Fruit fly (Drosophila melanogaster) whole organism, embryonic: ENCODE measurements around the gene MED15.

Source experiments
- B-H1 ChIP-seq: fragments of 200-800 bp; sonication (Bioruptor generic); IDR thresholded peaks from 3 replicates; pipeline ENCODE4 v1.3.6; 2022; ENCODE audit warnings: missing biosample characterization, missing genetic modification characterization
- Bdp1 ChIP-seq: fragments of 200-800 bp; sonication (Bioruptor generic); optimal IDR thresholded peaks from 3 replicates; lab custom pipeline; 2016; ENCODE audit warnings: missing biosample characterization, missing genetic modification characterization
- Bteb2 ChIP-seq: fragments of 200-800 bp; sonication (Bioruptor generic); optimal IDR thresholded peaks from 2 replicates; lab custom pipeline; 2016; ENCODE audit warnings: missing biosample characterization, missing genetic modification characterization
- CG10147 ChIP-seq: fragments of 200-800 bp; sonication (Bioruptor generic); optimal IDR thresholded peaks from 2 replicates; lab custom pipeline; 2019; ENCODE audit warnings: missing biosample characterization, mild to moderate bottlenecking, missing genetic modification characterization, moderate library complexity
- CG12219 ChIP-seq: fragments of 200-800 bp; sonication (Bioruptor generic); optimal IDR thresholded peaks from 3 replicates; lab custom pipeline; 2018; ENCODE audit warnings: missing biosample characterization, mild to moderate bottlenecking, missing genetic modification characterization
- CG12299 ChIP-seq: fragments of 200-800 bp; sonication (Bioruptor generic); optimal IDR thresholded peaks from 2 replicates; lab custom pipeline; 2018; ENCODE audit warnings: missing biosample characterization, mild to moderate bottlenecking, missing genetic modification characterization
- CG12391 ChIP-seq: fragments of 200-800 bp; sonication (Bioruptor generic); optimal IDR thresholded peaks from 3 replicates; lab custom pipeline; 2018; ENCODE audit warnings: missing biosample characterization, mild to moderate bottlenecking, missing genetic modification characterization, moderate library complexity
- CG13624 ChIP-seq: fragments of 200-800 bp; sonication (Bioruptor generic); optimal IDR thresholded peaks from 2 replicates; lab custom pipeline; 2016; ENCODE audit warnings: missing biosample characterization, missing genetic modification characterization
- CG14014 ChIP-seq: fragments of 200-800 bp; sonication (Bioruptor generic); IDR thresholded peaks from 2 replicates; pipeline ENCODE4 v1.3.6; 2022; ENCODE audit warnings: missing biosample characterization, missing genetic modification characterization
- CG17186 ChIP-seq: fragments of 200-800 bp; sonication (Bioruptor generic); optimal IDR thresholded peaks from 3 replicates; lab custom pipeline; 2017; ENCODE audit warnings: missing biosample characterization, missing genetic modification reagents, missing genetic modification characterization
- CG17328 ChIP-seq: fragments of 200-800 bp; sonication (Bioruptor generic); IDR thresholded peaks from 2 replicates; pipeline ENCODE4 v1.3.6; 2022; ENCODE audit warnings: missing biosample characterization, missing genetic modification characterization
- CG17361 ChIP-seq: fragments of 200-800 bp; sonication (Bioruptor generic); IDR thresholded peaks from 3 replicates; pipeline ENCODE4 v1.3.6; 2022; ENCODE audit warnings: missing biosample characterization, missing genetic modification characterization
- CG18764 ChIP-seq: fragments of 200-800 bp; sonication (Bioruptor generic); optimal IDR thresholded peaks from 3 replicates; lab custom pipeline; 2016; ENCODE audit warnings: missing biosample characterization, missing genetic modification characterization
- CG3065 ChIP-seq: fragments of 200-800 bp; sonication (Bioruptor generic); optimal IDR thresholded peaks from 2 replicates; lab custom pipeline; 2016; ENCODE audit warnings: missing biosample characterization, missing genetic modification characterization
- CG3838 ChIP-seq: fragments of 200-800 bp; sonication (Bioruptor generic); optimal IDR thresholded peaks from 3 replicates; lab custom pipeline; 2016; ENCODE audit warnings: missing biosample characterization, missing genetic modification characterization
- CG5180 ChIP-seq: fragments of 200-800 bp; sonication (Bioruptor generic); optimal IDR thresholded peaks from 3 replicates; lab custom pipeline; 2017; ENCODE audit warnings: missing biosample characterization, missing genetic modification characterization, mild to moderate bottlenecking, moderate library complexity, missing genetic modification reagents
- CG6765 ChIP-seq: fragments of 200-800 bp; sonication (Bioruptor generic); optimal IDR thresholded peaks from 3 replicates; lab custom pipeline; 2017; ENCODE audit warnings: missing biosample characterization, mild to moderate bottlenecking, missing genetic modification characterization
- CG7556 ChIP-seq: fragments of 200-800 bp; sonication (Bioruptor generic); optimal IDR thresholded peaks from 2 replicates; lab custom pipeline; 2017; ENCODE audit warnings: missing biosample characterization, mild to moderate bottlenecking, missing genetic modification characterization
- CG7963 ChIP-seq: fragments of 200-800 bp; sonication (Bioruptor generic); IDR thresholded peaks from 3 replicates; pipeline ENCODE4 v1.3.6; 2022; ENCODE audit warnings: missing biosample characterization, missing genetic modification characterization; ENCODE audit not compliant: partially characterized antibody
- CG7987 ChIP-seq: fragments of 200-800 bp; sonication (Bioruptor generic); optimal IDR thresholded peaks from 2 replicates; lab custom pipeline; 2018; ENCODE audit warnings: missing biosample characterization, mild to moderate bottlenecking, missing genetic modification characterization, moderate library complexity
- CG8765 ChIP-seq: fragments of 200-800 bp; sonication (Bioruptor generic); IDR thresholded peaks from 2 replicates; pipeline ENCODE4 v1.3.6; 2022; ENCODE audit warnings: missing biosample characterization, missing genetic modification characterization
- Dek ChIP-seq: fragments of 200-800 bp; sonication (Bioruptor generic); optimal IDR thresholded peaks from 3 replicates; lab custom pipeline; 2019; ENCODE audit warnings: missing biosample characterization, mild to moderate bottlenecking, missing genetic modification characterization, moderate library complexity
- Dip3 ChIP-seq: fragments of 200-800 bp; sonication (Bioruptor generic); optimal IDR thresholded peaks from 3 replicates; lab custom pipeline; 2016; ENCODE audit warnings: missing biosample characterization, missing genetic modification characterization
- E2f1 ChIP-seq: fragments of 200-800 bp; sonication (Bioruptor generic); IDR thresholded peaks from 2 replicates; pipeline ENCODE4 v1.3.6; 2022; ENCODE audit warnings: missing biosample characterization, missing genetic modification characterization
- Ets97D ChIP-seq: fragments of 200-800 bp; sonication (Bioruptor generic); optimal IDR thresholded peaks from 3 replicates; lab custom pipeline; 2016; ENCODE audit warnings: missing biosample characterization, missing genetic modification characterization
- H15 ChIP-seq: fragments of 200-800 bp; sonication (Bioruptor generic); IDR thresholded peaks from 3 replicates; pipeline ENCODE4 v1.3.6; 2022; ENCODE audit warnings: missing biosample characterization, missing genetic modification characterization
- HHEX ChIP-seq: fragments of 200-800 bp; sonication (Bioruptor generic); optimal IDR thresholded peaks from 3 replicates; lab custom pipeline; 2017; ENCODE audit warnings: missing biosample characterization, mild to moderate bottlenecking, missing genetic modification characterization, missing genetic modification reagents
- Lim3 ChIP-seq: fragments of 200-800 bp; sonication (Bioruptor generic); IDR thresholded peaks from 2 replicates; pipeline ENCODE4 v1.3.6; 2022; ENCODE audit warnings: missing biosample characterization, missing genetic modification characterization
- Max ChIP-seq: fragments of 200-800 bp; sonication (Bioruptor generic); optimal IDR thresholded peaks from 2 replicates; lab custom pipeline; 2016; ENCODE audit warnings: missing biosample characterization, mild to moderate bottlenecking, missing genetic modification characterization
- NC2α ChIP-seq: fragments of 200-800 bp; sonication (Bioruptor generic); optimal IDR thresholded peaks from 2 replicates; lab custom pipeline; 2016; ENCODE audit warnings: missing biosample characterization, missing genetic modification characterization
- Nf-YB ChIP-seq: fragments of 200-800 bp; sonication (Bioruptor generic); optimal IDR thresholded peaks from 3 replicates; lab custom pipeline; 2019; ENCODE audit warnings: missing biosample characterization, mild to moderate bottlenecking, missing genetic modification characterization, moderate library complexity
- PHDP ChIP-seq: fragments of 200-800 bp; sonication (Bioruptor generic); optimal IDR thresholded peaks from 3 replicates; lab custom pipeline; 2018; ENCODE audit warnings: missing biosample characterization, mild to moderate bottlenecking, missing genetic modification characterization, moderate library complexity
- Rfx ChIP-seq: fragments of 200-800 bp; sonication (Bioruptor generic); IDR thresholded peaks from 2 replicates; pipeline ENCODE4 v1.3.6; 2022; ENCODE audit warnings: missing biosample characterization, missing genetic modification characterization
- Xbp1 ChIP-seq: fragments of 200-800 bp; sonication (Bioruptor generic); optimal IDR thresholded peaks from 3 replicates; lab custom pipeline; 2016; ENCODE audit warnings: missing biosample characterization, mild to moderate bottlenecking, missing genetic modification characterization
- Xrp1 ChIP-seq: fragments of 200-800 bp; sonication (Bioruptor generic); IDR thresholded peaks from 2 replicates; pipeline ENCODE4 v1.3.6; 2022; ENCODE audit warnings: missing biosample characterization, missing genetic modification characterization
- ab ChIP-seq: fragments of 200-800 bp; sonication (Bioruptor generic); optimal IDR thresholded peaks from 2 replicates; lab custom pipeline; 2016; ENCODE audit warnings: missing biosample characterization, missing genetic modification characterization
- br ChIP-seq: fragments of >200 bp; optimal IDR thresholded peaks from 2 replicates; lab custom pipeline; 2017
- danr ChIP-seq: fragments of 200-800 bp; sonication (Bioruptor generic); IDR thresholded peaks from 2 replicates; pipeline ENCODE4 v1.3.6; 2022; ENCODE audit warnings: missing biosample characterization, missing genetic modification characterization
- dpn ChIP-seq, 2 experiments: fragments of 200-800 bp; sonication (Bioruptor generic); optimal IDR thresholded peaks; 3 replicates each; lab custom pipeline; 2016; ENCODE audit warnings: missing biosample characterization in 2 of 2, missing genetic modification characterization in 2 of 2
- en ChIP-seq: fragments of 200-800 bp; sonication (Bioruptor generic); optimal IDR thresholded peaks from 2 replicates; lab custom pipeline; 2016; ENCODE audit warnings: missing biosample characterization, missing genetic modification characterization
- ftz-f1 ChIP-seq: fragments of 200-800 bp; sonication (Bioruptor generic); optimal IDR thresholded peaks from 2 replicates; lab custom pipeline; 2016; ENCODE audit warnings: missing biosample characterization, missing genetic modification characterization
- kni ChIP-seq: fragments of 200-800 bp; sonication (Bioruptor generic); optimal IDR thresholded peaks from 3 replicates; lab custom pipeline; 2017; ENCODE audit warnings: mild to moderate bottlenecking, missing biosample characterization, missing genetic modification reagents, missing genetic modification characterization
- lab ChIP-seq: fragments of 200-800 bp; sonication (Bioruptor generic); optimal IDR thresholded peaks from 3 replicates; lab custom pipeline; 2017; ENCODE audit warnings: missing biosample characterization, missing genetic modification characterization, mild to moderate bottlenecking, moderate library complexity, missing genetic modification reagents
- lmd ChIP-seq: fragments of 200-800 bp; sonication (Bioruptor generic); IDR thresholded peaks from 2 replicates; pipeline ENCODE4 v1.3.6; 2022; ENCODE audit warnings: missing biosample characterization, missing genetic modification characterization
- mirr ChIP-seq: fragments of 200-800 bp; sonication (Bioruptor generic); optimal IDR thresholded peaks from 3 replicates; lab custom pipeline; 2018; ENCODE audit warnings: missing biosample characterization, mild to moderate bottlenecking, missing genetic modification characterization
- nau ChIP-seq: fragments of 200-800 bp; sonication (Bioruptor generic); optimal IDR thresholded peaks from 3 replicates; lab custom pipeline; 2017; ENCODE audit warnings: missing biosample characterization, mild to moderate bottlenecking, missing genetic modification characterization, missing genetic modification reagents
- pros ChIP-seq: fragments of 200-800 bp; sonication (Bioruptor generic); optimal IDR thresholded peaks from 3 replicates; lab custom pipeline; 2019; ENCODE audit warnings: missing biosample characterization, mild to moderate bottlenecking, missing genetic modification characterization, moderate library complexity
- sens ChIP-seq: fragments of 200-800 bp; sonication (Bioruptor generic); peaks from one replicate; lab custom pipeline; 2016; ENCODE audit warnings: missing biosample characterization, missing genetic modification characterization
- sima ChIP-seq: fragments of 200-800 bp; sonication (Bioruptor generic); optimal IDR thresholded peaks from 2 replicates; lab custom pipeline; 2016; ENCODE audit warnings: missing biosample characterization, missing genetic modification characterization
- tll ChIP-seq, 2 experiments: fragments of 200-800 bp in 1 of 2; fragments of >200 bp in 1 of 2; sonication (Bioruptor generic) in 1 of 2; optimal IDR thresholded peaks; 2 replicates each; lab custom pipeline; 2017 to 2019; ENCODE audit warnings: missing biosample characterization in 2 of 2, missing genetic modification characterization in 2 of 2, mild to moderate bottlenecking in 1 of 2, moderate library complexity in 1 of 2
- toy ChIP-seq: fragments of 200-800 bp; sonication (Bioruptor generic); IDR thresholded peaks from 2 replicates; pipeline ENCODE4 v1.3.6; 2022; ENCODE audit warnings: missing biosample characterization, missing genetic modification characterization
- wek ChIP-seq: fragments of 200-800 bp; sonication (Bioruptor generic); optimal IDR thresholded peaks from 3 replicates; lab custom pipeline; 2018; ENCODE audit warnings: missing biosample characterization, mild to moderate bottlenecking, missing genetic modification characterization, moderate library complexity

Gene MED15

DNA sequence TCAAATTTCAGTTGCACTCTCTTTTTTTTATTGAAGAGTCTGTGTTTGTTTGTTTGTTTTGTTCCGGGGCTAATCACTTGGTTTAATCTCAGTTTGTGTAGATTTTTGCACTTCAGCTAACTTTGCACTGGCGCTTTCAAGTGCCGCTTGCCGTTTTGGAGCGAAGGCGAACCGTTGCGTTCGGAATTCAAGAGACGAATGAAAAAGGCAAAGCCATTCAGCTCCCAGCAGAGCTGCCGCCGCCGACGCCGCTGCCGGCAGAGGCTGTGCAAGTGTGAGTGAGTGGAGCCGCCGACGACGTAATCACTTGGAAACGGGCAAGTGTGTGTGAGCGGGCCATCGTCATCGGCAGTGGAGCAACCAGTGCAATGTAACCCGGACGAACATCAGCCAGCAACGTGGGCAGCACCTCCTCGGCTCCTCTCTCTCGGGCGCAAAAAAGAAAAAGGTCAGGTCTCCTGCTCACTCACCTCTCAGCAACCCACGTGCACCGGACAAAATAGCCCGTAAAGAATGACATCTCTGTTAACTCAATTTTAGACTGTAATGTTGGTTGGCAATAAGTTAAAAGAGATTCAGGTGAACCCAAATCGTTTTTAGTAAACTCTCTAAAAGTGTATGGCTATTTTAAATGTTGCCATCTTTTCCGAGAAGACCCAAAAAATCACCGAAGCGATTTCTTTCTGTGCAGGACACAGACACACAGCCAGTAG, 6.8 kb downstream of the MED15 start, which contains the start of gene cbt (continued):
- TF ChIP-seq CG14014 (GFP tag; lab: Robert Waterston, UW) (no peak), CG17328 (no peak), CG12219 (GFP tag; lab: Kevin White, UChicago) (peak; percentile 98), CG3838 (GFP tag; lab: Kevin White, UChicago) (peak; percentile 91), CG12299 (tag; lab: Kevin White, UChicago) (peak; percentile 97), E2f1 (no peak), Max (GFP tag; lab: Kevin White, UChicago) (peak; percentile 96), PHDP (peak; percentile 98), CG10147 (peak; percentile 97), B-H1 (GFP tag; lab: Robert Waterston, UW) (no peak), lmd (GFP tag; lab: Robert Waterston, UW) (no peak), Ets97D (GFP tag; lab: Kevin White, UChicago) (peak; percentile 87), CG17361 (no peak), Xrp1 (GFP tag; lab: Robert Waterston, UW) (no peak), NC2α (GFP tag; lab: Kevin White, UChicago) (peak; percentile 93), CG18764 (GFP tag; lab: Kevin White, UChicago) (peak; percentile 96), CG8765 (no peak), Dip3 (GFP tag; lab: Kevin White, UChicago) (peak; percentile 97), CG7963 (GFP tag; lab: Robert Waterston, UW) (no peak), br (lab: Kevin White, UChicago) (no peak), sima (GFP tag; lab: Kevin White, UChicago) (peak; percentile 92), CG13624 (GFP tag; lab: Kevin White, UChicago) (peak; percentile 98), HHEX (GFP tag; lab: Kevin White, UChicago) (peak; percentile 98), lab (peak; percentile 98), dpn (GFP tag; optimal IDR thresholded peaks at IDR 0.05; lab: Kevin White, UChicago) (peak; percentile 98 to 99), wek (GFP tag; lab: Kevin White, UChicago) (peak; percentile 86), CG5180 (GFP tag; lab: Kevin White, UChicago) (peak; percentile 90), nau (peak; percentile 94), ab (GFP tag; lab: Kevin White, UChicago) (peak; percentile 91), mirr (GFP tag; lab: Kevin White, UChicago) (peak; percentile 94), Bdp1 (peak; percentile 93), H15 (no peak), en (GFP tag; lab: Kevin White, UChicago) (peak; percentile 97), Dek (tag; lab: Kevin White, UChicago) (peak; percentile 98), danr (GFP tag; lab: Robert Waterston, UW) (no peak), Bteb2 (peak; percentile 96), Nf-YB (peak; percentile 87), toy (GFP tag; lab: Robert Waterston, UW) (no peak)
- TF ChIP-seq, all 482 proteins: peak for 312

DNA sequence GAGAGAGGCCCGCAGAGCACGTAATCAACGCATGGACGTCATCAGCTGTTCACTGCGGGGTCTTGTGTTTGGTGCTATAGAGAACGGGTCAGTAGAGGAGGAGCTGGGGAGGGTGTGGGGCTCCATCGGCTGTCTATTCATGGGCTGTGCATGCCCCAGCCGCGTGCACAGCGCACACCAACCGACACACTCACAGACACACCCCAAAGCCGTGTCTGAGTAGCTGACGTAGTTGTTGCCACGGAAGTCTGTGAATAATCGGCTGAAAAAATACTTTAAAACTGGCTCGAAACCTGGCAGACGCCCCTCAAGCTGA, 7.3 kb downstream of the MED15 start:
- peak; percentile 18 for TF ChIP-seq pros (GFP tag; lab: Kevin White, UChicago)
- TF ChIP-seq CG7556 (GFP tag; lab: Kevin White, UChicago), result no peak
- TF ChIP-seq CG6765, result no peak
- TF ChIP-seq CG17186 (GFP tag; lab: Kevin White, UChicago), result no peak
- peak; percentile 100 for TF ChIP-seq CG7987 (GFP tag; lab: Kevin White, UChicago)
- TF ChIP-seq kni (GFP tag; lab: Kevin White, UChicago), result peak; percentile 31
- TF ChIP-seq CG5180 (GFP tag; lab: Kevin White, UChicago), result no peak
- TF ChIP-seq tll (GFP tag; optimal IDR thresholded peaks at IDR 0.05; lab: Kevin White, UChicago), result no peak
- TF ChIP-seq Rfx, result no peak
- no peak for TF ChIP-seq CG12391 (tag; lab: Kevin White, UChicago)
- TF ChIP-seq ftz-f1, result peak; percentile 21
- TF ChIP-seq Xbp1 (GFP tag; lab: Kevin White, UChicago), result no peak
- TF ChIP-seq sens (GFP tag; lab: Kevin White, UChicago), result no peak
- no peak for TF ChIP-seq Lim3 (GFP tag; lab: Robert Waterston, UW)
- TF ChIP-seq CG3065, result no peak
- TF ChIP-seq CG7963 (GFP tag; lab: Robert Waterston, UW), result no peak
